Worm (Caenorhabditis elegans) whole organism, midembryonic: ENCODE measurements around the gene sru-9.
"Not testable (repeated sequence)": the region's sequence is repeated elsewhere in the genome, so short reads cannot be mapped to it uniquely, and the experiment has no call there.

Experiments used
- T22C8.4 ChIP-seq: fragments of 200-800 bp; sonication (Bioruptor generic); IDR thresholded peaks from 2 replicates; pipeline ENCODE4 v1.3.6; 2022; ENCODE audit warnings: missing genetic modification characterization, missing compliant biosample characterization
- cog-1 ChIP-seq: sonication (generic microtip); optimal IDR thresholded peaks from 2 replicates; lab custom pipeline; 2016; ENCODE audit warnings: missing genetic modification characterization, missing compliant biosample characterization
- flt-1 ChIP-seq: fragments of 200-800 bp; sonication (Bioruptor generic); IDR thresholded peaks from 2 replicates; pipeline ENCODE4 v1.3.6; 2022; ENCODE audit warnings: missing genetic modification characterization, missing compliant biosample characterization
- klf-2 ChIP-seq: fragments of 200-800 bp; sonication (Bioruptor generic); conservative IDR thresholded peaks from 2 replicates; pipeline ENCODE4 v1.3.6; 2022; ENCODE audit warnings: missing genetic modification reagents, missing genetic modification characterization, missing compliant biosample characterization
- med-1 ChIP-seq: sonication (generic microtip); optimal IDR thresholded peaks from 2 replicates; lab custom pipeline; 2017; ENCODE audit warnings: missing genetic modification characterization, mild to moderate bottlenecking, missing compliant biosample characterization, antibody characterized with exemption, missing genetic modification reagents; ENCODE audit not compliant: insufficient read depth
- ref-1 ChIP-seq: fragments of 200-800 bp; sonication (Bioruptor generic); conservative IDR thresholded peaks from 2 replicates; pipeline ENCODE4 v1.3.6; 2022; ENCODE audit warnings: missing genetic modification reagents, missing genetic modification characterization, missing compliant biosample characterization
- tab-1 ChIP-seq: fragments of 200-800 bp; sonication (Bioruptor generic); IDR thresholded peaks from 2 replicates; pipeline ENCODE4 v1.3.6; 2022; ENCODE audit warnings: missing genetic modification characterization, missing compliant biosample characterization
- ztf-23 ChIP-seq: fragments of 200-800 bp; sonication (Bioruptor generic); IDR thresholded peaks from 2 replicates; pipeline ENCODE4 v1.3.6; 2022; ENCODE audit warnings: missing genetic modification reagents, missing genetic modification characterization, missing compliant biosample characterization
- ztf-29 ChIP-seq: fragments of 200-800 bp; sonication (Bioruptor generic); IDR thresholded peaks from 2 replicates; pipeline ENCODE4 v1.3.6; 2022; ENCODE audit warnings: missing genetic modification reagents, missing genetic modification characterization, missing compliant biosample characterization

The sru-9 gene

DNA sequence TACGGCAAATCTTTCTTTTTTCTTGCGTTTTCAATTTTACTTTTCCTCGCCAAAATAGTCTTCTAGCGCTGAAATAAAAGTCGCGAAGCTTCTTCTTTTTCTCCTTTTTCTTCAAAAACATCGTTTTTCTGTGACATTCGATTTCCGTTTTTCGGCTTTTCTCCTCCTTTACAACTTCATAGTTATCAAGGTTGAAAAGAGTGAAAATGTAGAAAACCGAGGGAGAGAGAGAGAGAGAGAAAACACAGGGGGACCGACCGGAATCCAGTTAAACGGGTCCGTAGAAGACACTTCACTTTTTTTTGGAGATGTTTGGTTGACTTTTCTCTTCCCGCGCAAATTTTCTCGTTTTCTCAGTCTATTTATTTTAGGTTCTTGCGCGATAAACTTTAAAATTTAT is 24.5 kb upstream of the sru-9 start:
- TF ChIP-seq cog-1 (tag; lab: Kevin White, UChicago) (no peak), tab-1 (GFP tag; lab: Robert Waterston, UW) (no peak), klf-2 (GFP tag; lab: Robert Waterston, UW) (no peak), T22C8.4 (GFP tag; lab: Robert Waterston, UW) (no peak), flt-1 (GFP tag; lab: Robert Waterston, UW) (no peak), ztf-23 (GFP tag; lab: Robert Waterston, UW) (no peak), ref-1 (GFP tag; lab: Robert Waterston, UW) (no peak), ztf-29 (GFP tag; lab: Robert Waterston, UW) (no peak), med-1 (GFP tag; lab: Kevin White, UChicago) (no peak)

DNA sequence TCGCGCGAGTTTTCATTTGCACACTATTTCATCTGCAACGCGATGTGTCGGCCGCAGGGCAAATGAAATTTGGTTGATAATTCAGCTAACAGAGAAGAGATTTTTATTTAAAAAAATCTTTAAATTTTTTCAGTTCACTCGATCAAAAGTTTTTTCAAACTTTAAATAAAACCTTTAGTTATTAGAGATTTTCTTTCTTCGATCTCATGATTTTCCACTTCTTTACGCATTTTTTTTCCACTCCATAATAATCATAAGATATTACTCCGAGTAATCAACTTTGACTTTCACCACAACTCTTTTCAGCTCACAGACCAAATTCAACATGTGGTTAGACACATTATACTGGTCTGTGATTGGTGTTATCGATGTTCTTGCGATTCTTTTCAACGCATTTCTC is 14.1 kb upstream of the sru-9 start, which contains the start of gene srd-10:
TSS of gene srd-10 (plus strand) at position 301 of the 400 bp plus-strand sequence.
- TF ChIP-seq med-1 (GFP tag; lab: Kevin White, UChicago), result no peak

DNA sequence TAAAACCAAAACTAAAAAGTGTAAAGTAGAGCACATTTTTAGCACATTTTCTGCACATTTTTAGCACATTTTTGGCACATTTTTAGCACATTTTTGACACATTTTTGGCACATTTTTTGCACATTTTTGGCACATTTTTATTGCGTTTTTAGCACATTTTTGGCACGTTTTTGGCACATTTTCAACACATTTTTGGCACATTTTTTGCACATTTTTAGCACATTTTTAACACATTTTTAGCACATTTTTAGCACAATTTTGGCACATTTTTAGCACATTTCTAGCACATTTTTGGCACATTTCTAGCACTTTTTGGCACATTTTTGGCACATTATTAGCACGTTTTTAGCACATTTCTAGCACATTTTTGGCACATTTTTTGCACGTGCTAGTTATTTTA is 13.1 kb upstream of the sru-9 start:
- no peak for TF ChIP-seq ztf-23 (GFP tag; lab: Robert Waterston, UW)
- no peak for TF ChIP-seq T22C8.4 (GFP tag; lab: Robert Waterston, UW)
- no peak for TF ChIP-seq flt-1 (GFP tag; lab: Robert Waterston, UW)
- TF ChIP-seq tab-1 (GFP tag; lab: Robert Waterston, UW), result no peak
- TF ChIP-seq ztf-29 (GFP tag; lab: Robert Waterston, UW), result no peak
- TF ChIP-seq med-1 (GFP tag; lab: Kevin White, UChicago), result no peak
- TF ChIP-seq ref-1 (GFP tag; lab: Robert Waterston, UW), result no peak
- no peak for TF ChIP-seq cog-1 (tag; lab: Kevin White, UChicago)
- no peak for TF ChIP-seq klf-2 (GFP tag; lab: Robert Waterston, UW)

DNA sequence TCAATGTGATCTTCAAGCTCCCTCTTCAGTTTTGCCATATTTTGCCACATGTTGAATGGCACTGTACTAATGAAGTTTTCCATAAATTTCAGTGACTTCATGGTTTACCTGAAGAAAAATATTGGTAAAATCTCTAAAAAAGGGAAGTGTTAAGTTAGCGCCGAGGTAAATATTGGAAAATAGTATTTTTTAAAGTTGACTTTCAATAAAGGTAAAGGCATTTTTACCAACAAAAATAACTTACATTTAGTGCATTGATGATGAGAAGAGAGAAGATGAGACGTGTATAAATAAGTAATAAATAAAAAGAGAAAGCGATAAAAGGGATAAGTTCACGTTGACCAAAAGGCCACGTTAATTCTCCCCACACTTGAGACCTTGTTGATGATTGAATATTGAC is 10.6 kb upstream of the sru-9 start, which contains the start of gene Y45F10B.8:
TSS of gene Y45F10B.8 (minus strand) at position 101 of the 400 bp plus-strand sequence.
- not testable (repeated sequence) for TF ChIP-seq med-1 (GFP tag; lab: Kevin White, UChicago); ztf-29 (GFP tag; lab: Robert Waterston, UW); tab-1 (GFP tag; lab: Robert Waterston, UW)

DNA sequence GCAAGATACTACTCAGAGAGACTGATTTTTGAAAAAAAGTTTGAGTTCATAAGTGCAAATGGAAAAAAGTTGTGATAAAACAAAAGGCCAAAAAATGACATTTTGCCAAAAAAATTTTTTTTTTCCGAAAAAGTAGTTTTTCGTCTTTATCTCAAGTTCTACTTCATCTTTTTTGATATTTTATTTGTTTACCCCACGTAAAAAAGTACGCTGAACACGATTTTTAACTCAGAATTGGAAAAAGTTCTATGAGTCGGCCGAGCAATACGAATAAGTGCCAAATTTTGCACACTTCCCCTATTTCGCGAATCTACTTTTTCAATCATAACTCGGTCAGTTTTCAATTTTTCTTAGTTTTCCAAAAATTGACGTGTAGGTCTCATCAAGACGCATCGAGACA is 9.8 kb upstream of the sru-9 start, which contains the start of gene sru-16:
TSS of gene sru-16 (plus strand) at position 301 of the 400 bp plus-strand sequence.
- not testable (repeated sequence) for TF ChIP-seq T22C8.4, ref-1, klf-2 (GFP tag; lab: Robert Waterston, UW)

DNA sequence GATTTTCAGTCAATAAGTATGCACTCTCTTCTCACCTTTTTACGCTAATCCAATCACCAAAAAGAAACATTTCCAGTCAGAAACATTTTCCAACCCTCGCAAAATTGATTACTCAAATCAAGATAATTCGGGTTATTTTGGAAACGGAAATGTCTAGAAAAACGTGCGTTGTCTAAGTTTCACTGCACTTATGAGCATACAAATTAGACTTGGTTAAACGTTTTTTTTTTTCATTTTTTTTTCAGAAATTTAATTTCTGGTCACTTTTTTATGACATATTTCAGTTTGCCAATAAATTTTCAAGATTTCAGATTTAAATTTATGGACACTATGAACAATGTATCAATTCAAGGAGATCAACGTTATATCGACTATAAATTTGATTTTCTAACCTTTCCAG is 5.9 kb upstream of the sru-9 start, which contains the start of gene sru-12:
TSS of gene sru-12 (plus strand) at position 301 of the 400 bp plus-strand sequence.
- TF ChIP-seq ztf-29 (GFP tag; lab: Robert Waterston, UW) (no peak), cog-1 (tag; lab: Kevin White, UChicago) (no peak), flt-1 (GFP tag; lab: Robert Waterston, UW) (no peak), med-1 (GFP tag; lab: Kevin White, UChicago) (no peak), klf-2 (GFP tag; lab: Robert Waterston, UW) (no peak), tab-1 (GFP tag; lab: Robert Waterston, UW) (no peak), ref-1 (GFP tag; lab: Robert Waterston, UW) (no peak), ztf-23 (GFP tag; lab: Robert Waterston, UW) (no peak), T22C8.4 (GFP tag; lab: Robert Waterston, UW) (no peak)

DNA sequence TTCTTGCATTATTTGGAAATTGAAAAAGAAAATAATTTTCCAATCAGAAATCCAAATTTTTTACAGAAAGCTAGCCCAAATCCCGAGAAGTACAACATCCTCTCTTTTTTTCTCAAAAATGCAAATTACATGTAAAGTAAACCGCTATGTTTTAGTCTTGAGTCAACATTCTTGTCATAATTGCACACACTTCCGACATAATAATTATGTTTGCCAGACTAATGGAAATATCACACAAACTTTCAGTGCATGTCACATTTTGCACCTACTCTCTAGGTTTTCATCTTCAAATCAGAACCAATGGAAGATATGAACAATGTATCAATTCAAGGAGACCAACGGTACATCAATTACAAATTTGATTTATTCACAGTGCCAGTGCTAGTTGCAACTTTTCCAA is 4.1 kb upstream of the sru-9 start, which contains the start of gene sru-11:
TSS of gene sru-11 (plus strand) at position 301 of the 400 bp plus-strand sequence.
- TF ChIP-seq med-1 (GFP tag; lab: Kevin White, UChicago) (no peak), klf-2 (GFP tag; lab: Robert Waterston, UW) (no peak), tab-1 (GFP tag; lab: Robert Waterston, UW) (no peak), T22C8.4 (GFP tag; lab: Robert Waterston, UW) (no peak), ztf-23 (GFP tag; lab: Robert Waterston, UW) (no peak), cog-1 (tag; lab: Kevin White, UChicago) (no peak), ztf-29 (GFP tag; lab: Robert Waterston, UW) (no peak), flt-1 (GFP tag; lab: Robert Waterston, UW) (no peak), ref-1 (GFP tag; lab: Robert Waterston, UW) (no peak)

DNA sequence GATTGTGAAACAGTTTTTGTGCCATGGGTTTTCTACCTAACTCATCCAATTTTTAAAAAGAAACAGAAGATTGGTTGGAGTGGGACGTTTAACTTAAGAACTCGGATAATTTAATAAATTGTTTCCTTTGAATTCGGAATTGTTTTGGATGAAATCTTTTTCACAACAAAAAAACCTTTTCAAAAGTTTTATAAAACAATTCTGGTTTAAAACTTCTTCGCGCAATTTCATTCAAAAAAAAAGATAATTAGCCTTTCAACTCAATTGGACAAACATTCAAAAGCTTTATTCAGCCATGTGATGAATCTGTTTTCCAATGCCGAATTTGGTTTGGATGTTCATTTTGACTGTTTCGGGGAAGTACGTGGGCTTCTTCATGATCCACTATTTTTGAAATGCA is 1.6 kb upstream of the sru-9 start, which contains the start of gene Y45F10B.12:
TSS of gene Y45F10B.12 (plus strand) at position 301 of the 400 bp plus-strand sequence.
- no peak for TF ChIP-seq tab-1 (GFP tag; lab: Robert Waterston, UW)
- TF ChIP-seq cog-1 (tag; lab: Kevin White, UChicago), result no peak
- TF ChIP-seq ztf-23 (GFP tag; lab: Robert Waterston, UW), result no peak
- TF ChIP-seq T22C8.4 (GFP tag; lab: Robert Waterston, UW), result no peak
- no peak for TF ChIP-seq flt-1 (GFP tag; lab: Robert Waterston, UW)

DNA sequence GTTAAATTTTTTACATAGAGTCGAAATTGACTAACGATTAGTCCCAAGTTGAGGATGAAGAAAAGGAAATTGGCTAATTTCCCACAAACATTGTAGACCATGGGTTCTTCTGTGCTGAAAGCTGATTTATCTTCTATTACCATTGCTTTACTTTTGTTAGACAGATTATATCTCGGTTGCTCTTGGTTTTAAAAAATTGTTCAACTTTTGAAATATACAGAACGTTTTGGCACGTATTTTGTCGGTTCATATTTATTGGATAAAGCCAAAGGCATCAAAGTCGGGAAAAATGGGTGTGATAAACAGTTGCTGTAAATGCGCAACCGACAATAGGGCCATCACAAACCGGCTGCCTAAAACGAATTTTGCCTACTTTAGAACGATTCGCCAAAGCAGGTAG is 2.9 kb downstream of the sru-9 start, which contains the start of gene tsp-5:
TSS of gene tsp-5 (minus strand) at position 101 of the 400 bp plus-strand sequence.
- TF ChIP-seq T22C8.4 (GFP tag; lab: Robert Waterston, UW) (no peak), med-1 (GFP tag; lab: Kevin White, UChicago) (no peak), ztf-29 (GFP tag; lab: Robert Waterston, UW) (no peak), tab-1 (GFP tag; lab: Robert Waterston, UW) (no peak), ztf-23 (GFP tag; lab: Robert Waterston, UW) (no peak), cog-1 (tag; lab: Kevin White, UChicago) (no peak), ref-1 (GFP tag; lab: Robert Waterston, UW) (no peak), flt-1 (GFP tag; lab: Robert Waterston, UW) (no peak), klf-2 (GFP tag; lab: Robert Waterston, UW) (no peak)
